Fruit fly (Drosophila melanogaster): Measurements from ENCODE around the gene CG4022.

The CG4022 gene

DNA sequence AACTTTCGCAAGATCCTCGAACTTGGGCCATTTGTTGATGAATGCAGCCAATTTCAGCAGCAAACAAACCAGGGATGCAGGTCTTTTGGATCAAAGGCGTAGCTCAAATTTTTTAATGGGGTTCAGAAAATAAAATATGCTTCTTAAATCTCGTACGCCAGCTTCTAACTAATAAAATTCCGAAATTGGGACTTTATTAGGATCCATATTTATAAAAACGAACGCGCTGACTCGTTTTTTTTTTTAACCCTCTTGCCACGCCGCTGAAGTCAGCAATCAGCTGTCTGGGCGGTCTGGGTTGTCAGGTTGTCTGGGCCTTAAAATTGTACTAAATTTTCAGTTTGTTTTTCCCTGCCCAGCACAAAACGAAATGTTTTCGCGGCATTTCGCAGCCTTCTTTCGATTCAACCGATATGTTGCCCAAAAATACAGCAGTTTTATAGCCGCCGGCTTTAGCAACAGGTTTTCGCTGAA is 47.0 kb upstream of the CG4022 start, which contains the start of gene CG3437 (continued):
- TF ChIP-seq CG8478 (optimal IDR thresholded peaks at IDR 0.05) (no peak), CG14667 (GFP tag; IDR thresholded peaks at IDR 0.05) (peak; percentile 99), CG11398 (GFP tag; optimal IDR thresholded peaks at IDR 0.05) (peak; percentile 97), CG17802 (tag; optimal IDR thresholded peaks at IDR 0.05) (peak; percentile 93), slbo (GFP tag; IDR thresholded peaks at IDR 0.05) (peak; percentile 99), phol (tag; optimal IDR thresholded peaks at IDR 0.05) (peak; percentile 100), CG5953 (GFP tag; IDR thresholded peaks at IDR 0.05) (peak; percentile 98), CG13894 (tag; optimal IDR thresholded peaks at IDR 0.05) (peak; percentile 99), eyg (GFP tag; optimal IDR thresholded peaks at IDR 0.05) (peak; percentile 98), ham (GFP tag; IDR thresholded peaks at IDR 0.05) (peak; percentile 97), inv (GFP tag; IDR thresholded peaks at IDR 0.05; ENCODE audit: partially characterized antibody) (0 out of 2 replicates have a peak, but pooled peaks have one; percentile 21), CG6791 (GFP tag; IDR thresholded peaks at IDR 0.05; ENCODE audit: partially characterized antibody) (no peak), yki (optimal IDR thresholded peaks at IDR 0.05) (no peak), tgo (GFP tag; IDR thresholded peaks at IDR 0.05) (peak; percentile 99), insv (GFP tag; optimal IDR thresholded peaks at IDR 0.05) (peak; percentile 26 to 81), unpg (GFP tag; optimal IDR thresholded peaks at IDR 0.05) (peak; percentile 99), CG18262 (tag; optimal IDR thresholded peaks at IDR 0.05) (peak; percentile 96), CG15479 (GFP tag; optimal IDR thresholded peaks at IDR 0.05) (peak; percentile 59), toy (GFP tag; IDR thresholded peaks at IDR 0.05) (peak; percentile 98), shn (GFP tag; optimal IDR thresholded peaks at IDR 0.05) (peak; percentile 98), danr (GFP tag; IDR thresholded peaks at IDR 0.05) (peak; percentile 99), CG10979 (tag; optimal IDR thresholded peaks at IDR 0.05) (peak; percentile 99), CG12236 (GFP tag; optimal IDR thresholded peaks at IDR 0.05) (peak; percentile 97), lab (GFP tag; optimal IDR thresholded peaks at IDR 0.05) (peak; percentile 100), CG12659 (GFP tag; optimal IDR thresholded peaks at IDR 0.05) (peak; percentile 99), crp (GFP tag; optimal IDR thresholded peaks at IDR 0.05) (peak; percentile 46 to 92), crol (GFP tag; IDR thresholded peaks at IDR 0.05) (peak; percentile 85), Lhr (GFP tag; optimal IDR thresholded peaks at IDR 0.05) (peak; percentile 95), CG12769 (tag; optimal IDR thresholded peaks at IDR 0.05) (peak; percentile 99), Atf3 (GFP tag; optimal IDR thresholded peaks at IDR 0.05) (peak; percentile 98), D19B (GFP tag; optimal IDR thresholded peaks at IDR 0.05) (peak; percentile 94), CG10959 (GFP tag; IDR thresholded peaks at IDR 0.05) (peak; percentile 99), CG15073 (GFP tag; optimal IDR thresholded peaks at IDR 0.05) (peak; percentile 89), CG17361 (GFP tag; IDR thresholded peaks at IDR 0.05) (peak; percentile 99), gem (tag; optimal IDR thresholded peaks at IDR 0.05) (peak; percentile 99), Dp (GFP tag; optimal IDR thresholded peaks at IDR 0.05) (peak; percentile 40), CG6765 (GFP tag; optimal IDR thresholded peaks at IDR 0.05) (peak; percentile 99), slou (GFP tag; optimal IDR thresholded peaks at IDR 0.05) (peak; percentile 95), sr (GFP tag; IDR thresholded peaks at IDR 0.05) (peak; percentile 98), Rfx (GFP tag; IDR thresholded peaks at IDR 0.05) (peak; percentile 100), ap (GFP tag; IDR thresholded peaks at IDR 0.05) (peak; percentile 99), CG6854 (GFP tag; optimal IDR thresholded peaks at IDR 0.05) (peak; percentile 98), CG14710 (tag; optimal IDR thresholded peaks at IDR 0.05) (peak; percentile 98), NFAT (GFP tag; IDR thresholded peaks at IDR 0.05) (peak; percentile 99), CG10147 (GFP tag; optimal IDR thresholded peaks at IDR 0.05) (peak; percentile 98), Ssrp (tag; optimal IDR thresholded peaks at IDR 0.05) (peak; percentile 98), oc (tag; optimal IDR thresholded peaks at IDR 0.05) (peak; percentile 98), fd3F (GFP tag; optimal IDR thresholded peaks at IDR 0.05) (peak; percentile 98), CG6813 (GFP tag; optimal IDR thresholded peaks at IDR 0.05) (peak; percentile 99), CG17359 (tag; optimal IDR thresholded peaks at IDR 0.05) (peak; percentile 99)

Measured in whole organism, embryonic.